Worm (Caenorhabditis elegans): ENCODE data around the gene str-113.

The str-113 gene

DNA sequence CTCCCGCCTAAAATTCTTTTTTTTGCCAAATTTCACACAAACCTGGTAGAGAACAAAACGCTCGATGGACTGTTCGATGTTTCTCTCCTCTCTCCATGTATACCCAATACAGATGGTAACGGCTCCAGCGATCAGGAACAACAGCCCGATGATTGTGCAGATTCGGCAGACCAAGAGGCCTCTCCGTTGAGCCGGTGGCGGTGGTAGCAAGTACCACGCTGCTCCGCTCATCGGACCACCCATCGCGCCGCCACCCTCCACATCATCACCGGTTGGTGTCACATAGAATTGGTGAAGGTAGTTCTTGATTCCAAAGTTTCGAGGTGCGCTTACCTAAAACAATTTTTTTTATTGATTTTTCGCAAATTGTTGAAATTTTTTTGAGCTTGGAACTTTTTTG is 48.0 kb upstream of the str-113 start:
- TF ChIP-seq madf-3 (GFP tag; IDR thresholded peaks at IDR 0.05) = 0 out of 2 replicates have a peak, but pooled peaks have one; percentile 47
- TF ChIP-seq C06A6.2 (GFP tag; conservative IDR thresholded peaks at IDR 0.05) = no peak
- TF ChIP-seq lin-26 (GFP tag; IDR thresholded peaks at IDR 0.05) = no peak
- TF ChIP-seq K11D2.4 (GFP tag; IDR thresholded peaks at IDR 0.05) = no peak
- no peak for TF ChIP-seq hlh-12 (tag; optimal IDR thresholded peaks at IDR 0.05)
- TF ChIP-seq zfh-2 (GFP tag; conservative IDR thresholded peaks at IDR 0.05) = peak; percentile 80
- 0 out of 2 replicates have a peak, but pooled peaks have one; percentile 45 for TF ChIP-seq egl-18 (GFP tag; IDR thresholded peaks at IDR 0.05)
- TF ChIP-seq Y53G8AR.9 (GFP tag; conservative IDR thresholded peaks at IDR 0.05) = 0 out of 2 replicates have a peak, but pooled peaks have one; percentile 15
- 0 out of 2 replicates have a peak, but pooled peaks have one; percentile 11 for TF ChIP-seq mcd-1 (GFP tag; IDR thresholded peaks at IDR 0.05)
- no peak for TF ChIP-seq mel-28 (tag; optimal IDR thresholded peaks at IDR 0.05; ENCODE audit: borderline replicate concordance)
- no peak for TF ChIP-seq sea-2 (GFP tag; IDR thresholded peaks at IDR 0.05)
- TF ChIP-seq aptf-3 (GFP tag; IDR thresholded peaks at IDR 0.05) = 0 out of 2 replicates have a peak, but pooled peaks have one; percentile 19
- TF ChIP-seq repo-1 (tag; optimal IDR thresholded peaks at IDR 0.05) = no peak
- TF ChIP-seq efl-1 (GFP tag; optimal IDR thresholded peaks at IDR 0.05) = no peak
- no peak for TF ChIP-seq nfya-1 (tag; optimal IDR thresholded peaks at IDR 0.05; ENCODE audit: borderline replicate concordance, insufficient read depth)
- no peak for TF ChIP-seq B0035.1 (tag; optimal IDR thresholded peaks at IDR 0.05)
- 0 out of 2 replicates have a peak, but pooled peaks have one; percentile 7 for TF ChIP-seq hmg-1.2 (GFP tag; IDR thresholded peaks at IDR 0.05)
- no peak for TF ChIP-seq snpc-4 (GFP tag; optimal IDR thresholded peaks at IDR 0.05)
- no peak for TF ChIP-seq snpc-4 (tag; optimal IDR thresholded peaks at IDR 0.05)
- TF ChIP-seq unc-130 (GFP tag; optimal IDR thresholded peaks at IDR 0.05) = no peak
- TF ChIP-seq T07F8.4 (tag; optimal IDR thresholded peaks at IDR 0.05) = no peak
- TF ChIP-seq him-1 (tag; optimal IDR thresholded peaks at IDR 0.05) = no peak
- 0 out of 2 replicates have a peak, but pooled peaks have one; percentile 18 for TF ChIP-seq F39B2.1 (GFP tag; IDR thresholded peaks at IDR 0.05)
- TF ChIP-seq B0261.1 (tag; optimal IDR thresholded peaks at IDR 0.05) = no peak

DNA sequence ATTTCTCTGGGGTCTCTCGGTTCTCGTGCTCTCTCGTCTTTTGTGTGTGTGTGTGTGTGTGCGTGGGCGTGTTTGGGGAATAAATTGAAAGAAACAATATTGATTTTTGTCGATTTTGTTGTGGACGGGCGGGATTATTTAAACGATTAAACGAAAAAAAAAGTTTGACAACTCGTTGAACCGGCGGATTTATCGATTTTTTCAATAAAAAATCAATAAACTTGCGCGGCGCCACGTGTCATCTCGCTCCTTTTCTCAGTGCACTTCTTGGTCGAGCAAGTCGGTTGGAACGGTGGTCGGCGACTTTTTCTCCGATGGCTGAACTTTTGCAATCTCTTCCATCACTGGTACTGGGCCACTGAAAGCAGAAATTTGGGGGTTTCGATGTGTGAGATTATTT is 46.2 kb upstream of the str-113 start:
- no peak for TF ChIP-seq ccch-3 (GFP tag; optimal IDR thresholded peaks at IDR 0.05)
- no peak for TF ChIP-seq nhr-27 (tag; optimal IDR thresholded peaks at IDR 0.05)
- TF ChIP-seq lin-54 (GFP tag; optimal IDR thresholded peaks at IDR 0.05) = no peak
- TF ChIP-seq hmg-1.2 (GFP tag; IDR thresholded peaks at IDR 0.05) = peak; percentile 31; the same call in 1 of the 2 replicates
- peak; percentile 35 for TF ChIP-seq him-1 (tag; optimal IDR thresholded peaks at IDR 0.05)
- no peak for TF ChIP-seq lsl-1 (GFP tag; optimal IDR thresholded peaks at IDR 0.05)
- no peak for TF ChIP-seq lir-1 (GFP tag; conservative IDR thresholded peaks at IDR 0.05)
- TF ChIP-seq rpc-1 (optimal IDR thresholded peaks at IDR 0.05) = no peak
- TF ChIP-seq rpc-1 (tag; optimal IDR thresholded peaks at IDR 0.05) = no peak
- no peak for TF ChIP-seq nfya-1 (tag; optimal IDR thresholded peaks at IDR 0.05; ENCODE audit: borderline replicate concordance, insufficient read depth)
- TF ChIP-seq mcd-1 (GFP tag; IDR thresholded peaks at IDR 0.05) = 0 out of 2 replicates have a peak, but pooled peaks have one; percentile 5

DNA sequence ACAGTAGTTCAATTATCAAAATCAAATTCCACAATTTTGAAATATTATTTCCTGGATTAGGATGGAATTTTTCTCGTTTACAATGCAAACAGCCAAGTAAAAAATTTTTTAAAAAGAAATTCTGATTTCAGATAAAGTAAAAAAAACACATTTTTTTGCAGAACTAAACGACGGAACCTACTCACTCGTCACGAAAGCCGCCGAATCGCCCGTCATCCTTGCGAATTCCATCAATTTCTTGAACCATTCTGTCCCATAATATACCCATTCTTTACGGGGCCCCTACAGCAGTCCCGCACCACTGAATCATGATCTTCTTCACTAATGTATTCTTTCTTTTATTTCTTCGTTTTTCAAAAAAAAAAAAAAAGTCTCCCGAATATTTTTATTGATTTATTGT is 45.4 kb upstream of the str-113 start:
- peak; percentile 4 for TF ChIP-seq athp-1 (tag; optimal IDR thresholded peaks at IDR 0.05)
- no peak for TF ChIP-seq ceh-58 (GFP tag; IDR thresholded peaks at IDR 0.05)
- TF ChIP-seq atf-7 (tag; optimal IDR thresholded peaks at IDR 0.05) = peak; percentile 18
- TF ChIP-seq pbrm-1 (GFP tag; IDR thresholded peaks at IDR 0.05) = 0 out of 2 replicates have a peak, but pooled peaks have one; percentile 7
- TF ChIP-seq K11D2.4 (GFP tag; IDR thresholded peaks at IDR 0.05) = peak; percentile 35; the same call in 1 of the 2 replicates
- TF ChIP-seq lir-1 (GFP tag; conservative IDR thresholded peaks at IDR 0.05) = no peak
- 0 out of 2 replicates have a peak, but pooled peaks have one; percentile 9 for TF ChIP-seq nfyb-1 (GFP tag; IDR thresholded peaks at IDR 0.05)
- peak; percentile 31 for TF ChIP-seq repo-1 (tag; optimal IDR thresholded peaks at IDR 0.05)
- no peak for TF ChIP-seq gei-17 (GFP tag; optimal IDR thresholded peaks at IDR 0.05)
- peak in 1 of 3 experiments; percentile 61 for TF ChIP-seq lin-35 (GFP tag; optimal IDR thresholded peaks at IDR 0.05)
- TF ChIP-seq Y95B8A.8 (GFP tag; IDR thresholded peaks at IDR 0.05) = no peak
- TF ChIP-seq C17E4.6 (GFP tag; IDR thresholded peaks at IDR 0.05) = no peak
- TF ChIP-seq madf-10 (tag; optimal IDR thresholded peaks at IDR 0.05) = peak; percentile 5
- 0 out of 2 replicates have a peak, but pooled peaks have one; percentile 14 for TF ChIP-seq cebp-1 (GFP tag; IDR thresholded peaks at IDR 0.05)
- peak; percentile 57 for TF ChIP-seq cebp-1 (tag; optimal IDR thresholded peaks at IDR 0.05)
- no peak for TF ChIP-seq tbx-9 (tag; optimal IDR thresholded peaks at IDR 0.05; ENCODE audit: borderline replicate concordance)

Data from whole organism, young adult.